Fruit fly (Drosophila melanogaster): ENCODE data around the gene CG5968.

- TF ChIP-seq psq (optimal IDR thresholded peaks at IDR 0.05) (no peak), Dll (optimal IDR thresholded peaks at IDR 0.05) (no peak), usp (GFP tag; optimal IDR thresholded peaks at IDR 0.05) (no peak), EcR (GFP tag; optimal IDR thresholded peaks at IDR 0.05) (no peak)
Measured at dm6 chr2L:16542246-16542645, 7.5 kb downstream of the CG5968 start, which contains the start of gene CG31816.
